Fruit fly (Drosophila melanogaster) whole organism, embryonic: Measurements from ENCODE around the gene CG10581.

Experiments used
- Atf6 ChIP-seq: fragments of 200-800 bp; sonication (Bioruptor generic); IDR thresholded peaks from 2 replicates; pipeline ENCODE4 v1.3.6; 2022; ENCODE audit warnings: missing biosample characterization, missing genetic modification characterization
- CG10543 ChIP-seq: fragments of 200-800 bp; sonication (Bioruptor generic); optimal IDR thresholded peaks from 3 replicates; lab custom pipeline; 2017; ENCODE audit warnings: missing biosample characterization, mild to moderate bottlenecking, missing genetic modification characterization, moderate library complexity
- CG11723 ChIP-seq: fragments of 200-800 bp; sonication (Bioruptor generic); optimal IDR thresholded peaks from 2 replicates; lab custom pipeline; 2017; ENCODE audit warnings: missing biosample characterization, mild to moderate bottlenecking, missing genetic modification characterization
- CG12744 ChIP-seq: fragments of 200-800 bp; sonication (Bioruptor generic); optimal IDR thresholded peaks from 2 replicates; lab custom pipeline; 2016; ENCODE audit warnings: missing biosample characterization, missing genetic modification characterization
- CG15073 ChIP-seq: fragments of 200-800 bp; sonication (Bioruptor generic); optimal IDR thresholded peaks from 2 replicates; lab custom pipeline; 2016; ENCODE audit warnings: missing biosample characterization, missing genetic modification characterization
- CG15479 ChIP-seq: fragments of 200-800 bp; sonication (Bioruptor generic); optimal IDR thresholded peaks from 3 replicates; lab custom pipeline; 2019; ENCODE audit warnings: missing biosample characterization, mild to moderate bottlenecking, missing genetic modification characterization, moderate library complexity
- CG1603 ChIP-seq: fragments of 200-800 bp; sonication (Bioruptor generic); optimal IDR thresholded peaks from 2 replicates; lab custom pipeline; 2019; ENCODE audit warnings: missing biosample characterization, mild to moderate bottlenecking, missing genetic modification characterization, moderate library complexity
- CG17186 ChIP-seq: fragments of 200-800 bp; sonication (Bioruptor generic); optimal IDR thresholded peaks from 3 replicates; lab custom pipeline; 2017; ENCODE audit warnings: missing biosample characterization, missing genetic modification reagents, missing genetic modification characterization
- CG17568 ChIP-seq: fragments of 200-800 bp; sonication (Bioruptor generic); optimal IDR thresholded peaks from 2 replicates; lab custom pipeline; 2018; ENCODE audit warnings: missing biosample characterization, mild to moderate bottlenecking, missing genetic modification characterization, moderate library complexity
- CG1832 ChIP-seq: fragments of 200-800 bp; sonication (Bioruptor generic); optimal IDR thresholded peaks from 2 replicates; lab custom pipeline; 2017; ENCODE audit warnings: missing biosample characterization, mild to moderate bottlenecking, missing genetic modification characterization, inconsistent platforms
- CG18619 ChIP-seq: fragments of 200-800 bp; sonication (Bioruptor generic); optimal IDR thresholded peaks from 3 replicates; lab custom pipeline; 2017; ENCODE audit warnings: missing biosample characterization, mild to moderate bottlenecking, missing genetic modification characterization
- CG30431 ChIP-seq: fragments of 200-800 bp; sonication (Bioruptor generic); optimal IDR thresholded peaks from 2 replicates; lab custom pipeline; 2017; ENCODE audit warnings: missing biosample characterization, missing genetic modification characterization
- CG3065 ChIP-seq: fragments of 200-800 bp; sonication (Bioruptor generic); optimal IDR thresholded peaks from 2 replicates; lab custom pipeline; 2016; ENCODE audit warnings: missing biosample characterization, missing genetic modification characterization
- CG31441 ChIP-seq: fragments of 200-800 bp; sonication (Bioruptor generic); IDR thresholded peaks from 2 replicates; pipeline ENCODE4 v1.3.6; 2022; ENCODE audit warnings: missing biosample characterization, missing genetic modification characterization
- CG3407 ChIP-seq: fragments of 200-800 bp; sonication (Bioruptor generic); optimal IDR thresholded peaks from 2 replicates; lab custom pipeline; 2018; ENCODE audit warnings: missing biosample characterization, mild to moderate bottlenecking, missing genetic modification characterization
- CG34376 ChIP-seq: fragments of 200-800 bp; sonication (Bioruptor generic); optimal IDR thresholded peaks from 2 replicates; lab custom pipeline; 2018; ENCODE audit warnings: missing biosample characterization, mild to moderate bottlenecking, missing genetic modification characterization
- CG3726 ChIP-seq: fragments of 200-800 bp; sonication (Bioruptor generic); IDR thresholded peaks from 3 replicates; pipeline ENCODE4, ENCODE4 v1.3.6; 2022; ENCODE audit warnings: missing biosample characterization, missing genetic modification characterization
- CG6791 ChIP-seq: fragments of 200-800 bp; sonication (Bioruptor generic); IDR thresholded peaks from 3 replicates; pipeline ENCODE4 v1.3.6; 2022; ENCODE audit warnings: missing biosample characterization, missing genetic modification characterization; ENCODE audit not compliant: partially characterized antibody
- CG6854 ChIP-seq: fragments of 200-800 bp; sonication (Bioruptor generic); optimal IDR thresholded peaks from 3 replicates; lab custom pipeline; 2017; ENCODE audit warnings: missing biosample characterization, mild to moderate bottlenecking, missing genetic modification characterization
- CG7928 ChIP-seq: fragments of 200-800 bp; sonication (Bioruptor generic); optimal IDR thresholded peaks from 2 replicates; lab custom pipeline; 2017; ENCODE audit warnings: missing biosample characterization, mild to moderate bottlenecking, missing genetic modification characterization
- CG7987 ChIP-seq: fragments of 200-800 bp; sonication (Bioruptor generic); optimal IDR thresholded peaks from 2 replicates; lab custom pipeline; 2018; ENCODE audit warnings: missing biosample characterization, mild to moderate bottlenecking, missing genetic modification characterization, moderate library complexity
- CG8290 ChIP-seq, 3 experiments: fragments of 200-800 bp; sonication (Bioruptor generic); optimal IDR thresholded peaks; 2 replicates each; lab custom pipeline; 2016 to 2019; ENCODE audit warnings: missing biosample characterization in 3 of 3, missing genetic modification characterization in 3 of 3, mild to moderate bottlenecking in 2 of 3, moderate library complexity in 1 of 3
- CG8359 ChIP-seq: fragments of 200-800 bp; sonication (Bioruptor generic); optimal IDR thresholded peaks from 2 replicates; lab custom pipeline; 2017; ENCODE audit warnings: missing biosample characterization, mild to moderate bottlenecking, missing genetic modification characterization, borderline replicate concordance
- E2f1 ChIP-seq: fragments of 200-800 bp; sonication (Bioruptor generic); IDR thresholded peaks from 2 replicates; pipeline ENCODE4 v1.3.6; 2022; ENCODE audit warnings: missing biosample characterization, missing genetic modification characterization
- Elba2 ChIP-seq: fragments of 200-800 bp; sonication (Bioruptor generic); optimal IDR thresholded peaks from 3 replicates; lab custom pipeline; 2016; ENCODE audit warnings: missing biosample characterization, missing genetic modification characterization
- HLH3B ChIP-seq: fragments of 200-800 bp; sonication (Bioruptor generic); IDR thresholded peaks from 2 replicates; pipeline ENCODE4 v1.3.6; 2022; ENCODE audit warnings: missing biosample characterization, missing genetic modification characterization
- HLH4C ChIP-seq: fragments of 200-800 bp; sonication (Bioruptor generic); IDR thresholded peaks from 3 replicates; pipeline ENCODE4 v1.3.6; 2022; ENCODE audit warnings: missing biosample characterization, missing genetic modification characterization; ENCODE audit not compliant: partially characterized antibody
- Hmr ChIP-seq: fragments of 200-800 bp; sonication (Bioruptor generic); optimal IDR thresholded peaks from 3 replicates; lab custom pipeline; 2017; ENCODE audit warnings: mild to moderate bottlenecking, missing biosample characterization, missing genetic modification reagents, missing genetic modification characterization
- Mes4 ChIP-seq: fragments of 200-800 bp; sonication (Bioruptor generic); optimal IDR thresholded peaks from 2 replicates; lab custom pipeline; 2016; ENCODE audit warnings: missing biosample characterization, missing genetic modification characterization
- PHDP ChIP-seq: fragments of 200-800 bp; sonication (Bioruptor generic); optimal IDR thresholded peaks from 3 replicates; lab custom pipeline; 2018; ENCODE audit warnings: missing biosample characterization, mild to moderate bottlenecking, missing genetic modification characterization, moderate library complexity
- Rfx ChIP-seq: fragments of 200-800 bp; sonication (Bioruptor generic); IDR thresholded peaks from 2 replicates; pipeline ENCODE4 v1.3.6; 2022; ENCODE audit warnings: missing biosample characterization, missing genetic modification characterization
- bab2 ChIP-seq: fragments of 200-800 bp; sonication (Bioruptor generic); optimal IDR thresholded peaks from 2 replicates; lab custom pipeline; 2016; ENCODE audit warnings: missing biosample characterization, missing genetic modification characterization
- cas ChIP-seq: fragments of 200-800 bp; sonication (Bioruptor generic); IDR thresholded peaks from 2 replicates; pipeline ENCODE4 v1.3.6; 2022; ENCODE audit warnings: missing biosample characterization, missing genetic modification characterization
- chm ChIP-seq: fragments of 200-800 bp; sonication (Bioruptor generic); IDR thresholded peaks from 2 replicates; pipeline ENCODE4 v1.3.6; 2022; ENCODE audit warnings: missing biosample characterization, missing genetic modification characterization
- chn ChIP-seq: fragments of 200-800 bp; sonication (Bioruptor generic); optimal IDR thresholded peaks from 2 replicates; lab custom pipeline; 2016; ENCODE audit warnings: missing biosample characterization, missing genetic modification characterization
- dmrt99B ChIP-seq: fragments of 200-800 bp; sonication (Bioruptor generic); optimal IDR thresholded peaks from 2 replicates; lab custom pipeline; 2018; ENCODE audit warnings: missing biosample characterization, mild to moderate bottlenecking, missing genetic modification characterization, moderate library complexity
- gcm2 ChIP-seq: fragments of 200-800 bp; sonication (Bioruptor generic); optimal IDR thresholded peaks from 2 replicates; lab custom pipeline; 2016; ENCODE audit warnings: missing biosample characterization, missing genetic modification characterization
- hbn ChIP-seq: fragments of 200-800 bp; sonication (Bioruptor generic); IDR thresholded peaks from 2 replicates; pipeline ENCODE4 v1.3.6; 2022; ENCODE audit warnings: missing biosample characterization, missing genetic modification characterization; ENCODE audit not compliant: partially characterized antibody
- kah ChIP-seq: fragments of 200-800 bp; sonication (Bioruptor generic); optimal IDR thresholded peaks from 2 replicates; lab custom pipeline; 2018; ENCODE audit warnings: missing biosample characterization, mild to moderate bottlenecking, missing genetic modification characterization
- ken ChIP-seq: fragments of 200-800 bp; sonication (Bioruptor generic); IDR thresholded peaks from 3 replicates; pipeline ENCODE4 v1.3.6; 2022; ENCODE audit warnings: missing biosample characterization, missing genetic modification characterization
- mirr ChIP-seq: fragments of 200-800 bp; sonication (Bioruptor generic); optimal IDR thresholded peaks from 3 replicates; lab custom pipeline; 2018; ENCODE audit warnings: missing biosample characterization, mild to moderate bottlenecking, missing genetic modification characterization
- nerfin-2 ChIP-seq: fragments of 200-800 bp; sonication (Bioruptor generic); IDR thresholded peaks from 2 replicates; pipeline ENCODE4 v1.3.6; 2022; ENCODE audit warnings: missing biosample characterization, missing genetic modification characterization; ENCODE audit not compliant: partially characterized antibody
- pfk ChIP-seq: fragments of 200-800 bp; sonication (Bioruptor generic); optimal IDR thresholded peaks from 2 replicates; lab custom pipeline; 2018; ENCODE audit warnings: missing biosample characterization, mild to moderate bottlenecking, missing genetic modification characterization, moderate library complexity
- pho ChIP-seq: fragments of 200-800 bp; sonication (Bioruptor generic); optimal IDR thresholded peaks from 2 replicates; lab custom pipeline; 2016; ENCODE audit warnings: missing biosample characterization, missing genetic modification characterization
- pita ChIP-seq: fragments of 200-800 bp; sonication (Bioruptor generic); optimal IDR thresholded peaks from 2 replicates; lab custom pipeline; 2017; ENCODE audit warnings: missing biosample characterization, mild to moderate bottlenecking, missing genetic modification characterization
- repo ChIP-seq: fragments of 200-800 bp; sonication (Bioruptor generic); optimal IDR thresholded peaks from 2 replicates; lab custom pipeline; 2016; ENCODE audit warnings: missing biosample characterization, missing genetic modification characterization
- sd ChIP-seq: fragments of 200-800 bp; sonication (Bioruptor generic); optimal IDR thresholded peaks from 3 replicates; lab custom pipeline; 2018; ENCODE audit warnings: missing biosample characterization, mild to moderate bottlenecking, missing genetic modification characterization, moderate library complexity
- z ChIP-seq: fragments of 200-800 bp; sonication (Bioruptor generic); IDR thresholded peaks from 3 replicates; pipeline ENCODE4 v1.3.6; 2022; ENCODE audit warnings: missing biosample characterization, missing genetic modification characterization
- zf30C ChIP-seq: fragments of 200-800 bp; sonication (Bioruptor generic); optimal IDR thresholded peaks from 3 replicates; lab custom pipeline; 2018; ENCODE audit warnings: missing biosample characterization, mild to moderate bottlenecking, missing genetic modification characterization

CG10581 gene

dm6 chr3L:21036257-21036957, 2.4 kb upstream of the CG10581 start (continued):
- peak; percentile 73 for TF ChIP-seq sd (tag; lab: Kevin White, UChicago)
- TF ChIP-seq CG8359: no peak
- TF ChIP-seq CG3726 (GFP tag; lab: Robert Waterston, UW): no peak
- no peak for TF ChIP-seq hbn (GFP tag; lab: Robert Waterston, UW)
- TF ChIP-seq mirr: peak; percentile 98
- TF ChIP-seq bab2 (GFP tag; lab: Kevin White, UChicago): no peak
- TF ChIP-seq CG30431: no peak
- no peak for TF ChIP-seq dmrt99B (tag; lab: Kevin White, UChicago)
- peak; percentile 52 for TF ChIP-seq CG10543 (GFP tag; lab: Kevin White, UChicago)
- no peak for TF ChIP-seq Elba2
- no peak for TF ChIP-seq Atf6 (GFP tag; lab: Robert Waterston, UW)
- TF ChIP-seq CG17568: peak; percentile 7
- TF ChIP-seq CG1832 (GFP tag; lab: Kevin White, UChicago): no peak
- TF ChIP-seq CG1603: no peak
- no peak for TF ChIP-seq nerfin-2 (GFP tag; lab: Robert Waterston, UW)
- no peak for TF ChIP-seq CG3407
- no peak for TF ChIP-seq chm (GFP tag; lab: Robert Waterston, UW)
- TF ChIP-seq chn: no peak
- TF ChIP-seq ken (GFP tag; lab: Robert Waterston, UW): no peak
- no peak for TF ChIP-seq CG8290 (GFP tag; optimal IDR thresholded peaks at IDR 0.05; lab: Kevin White, UChicago)
- TF ChIP-seq CG8290 (tag; optimal IDR thresholded peaks at IDR 0.05; lab: Kevin White, UChicago): peak in 1 of 2 experiments; percentile 20
- TF ChIP-seq CG6791: no peak
- TF ChIP-seq CG3065 (GFP tag; lab: Kevin White, UChicago): no peak
- no peak for TF ChIP-seq CG17186 (GFP tag; lab: Kevin White, UChicago)
- TF ChIP-seq Mes4 (GFP tag; lab: Kevin White, UChicago): no peak
- no peak for TF ChIP-seq gcm2
- no peak for TF ChIP-seq CG11723 (GFP tag; lab: Kevin White, UChicago)
- peak; percentile 87 for TF ChIP-seq CG34376 (GFP tag; lab: Kevin White, UChicago)
- no peak for TF ChIP-seq zf30C
- 0 out of 2 replicates have a peak, but pooled peaks have one; percentile 5 for TF ChIP-seq HLH3B (GFP tag; lab: Robert Waterston, UW)
- TF ChIP-seq z: no peak
- no peak for TF ChIP-seq E2f1 (GFP tag; lab: Robert Waterston, UW)
- no peak for TF ChIP-seq CG18619 (GFP tag; lab: Kevin White, UChicago)
- TF ChIP-seq HLH4C (GFP tag; lab: Robert Waterston, UW): no peak
- no peak for TF ChIP-seq CG7928
- no peak for TF ChIP-seq CG12744
- peak; percentile 20 for TF ChIP-seq Hmr (GFP tag; lab: Kevin White, UChicago)
- TF ChIP-seq CG15479 (GFP tag; lab: Kevin White, UChicago): peak; percentile 98
- TF ChIP-seq CG6854 (GFP tag; lab: Kevin White, UChicago): no peak
- TF ChIP-seq Rfx (GFP tag; lab: Robert Waterston, UW): no peak
- TF ChIP-seq kah (GFP tag; lab: Kevin White, UChicago): no peak
- peak; percentile 89 for TF ChIP-seq CG15073 (GFP tag; lab: Kevin White, UChicago)
- TF ChIP-seq PHDP (tag; lab: Kevin White, UChicago): no peak
- TF ChIP-seq repo (GFP tag; lab: Kevin White, UChicago): no peak
- no peak for TF ChIP-seq CG31441
- no peak for TF ChIP-seq pita (GFP tag; lab: Kevin White, UChicago)
- no peak for TF ChIP-seq pfk (GFP tag; lab: Kevin White, UChicago)
- no peak for TF ChIP-seq pho (GFP tag; lab: Kevin White, UChicago)
- TF ChIP-seq CG7987: peak; percentile 23
- TF ChIP-seq cas (GFP tag; lab: Robert Waterston, UW): no peak
